Worm (Caenorhabditis elegans) whole organism, L1 larva: ENCODE measurements around the gene nlp-7.
"Not testable (repeated sequence)": the region's sequence is repeated elsewhere in the genome, so short reads cannot be mapped to it uniquely, and the experiment has no call there.

Source experiments
- C04F5.9 ChIP-seq: sonication (generic microtip); optimal IDR thresholded peaks from 2 replicates; lab custom pipeline; 2016; ENCODE audit warnings: missing genetic modification characterization, missing compliant biosample characterization
- C16A3.4 ChIP-seq: fragments of 150-350 bp; optimal IDR thresholded peaks from 2 replicates; lab custom pipeline; 2014; ENCODE audit warnings: missing biosample characterization, missing genetic modification characterization
- C34B4.2 ChIP-seq: sonication (generic microtip); optimal IDR thresholded peaks from 2 replicates; lab custom pipeline; 2017; ENCODE audit warnings: mild to moderate bottlenecking, missing genetic modification characterization, missing compliant biosample characterization
- F16B12.6 ChIP-seq: fragments of 150-350 bp; optimal IDR thresholded peaks from 2 replicates; lab custom pipeline; 2014; ENCODE audit warnings: missing biosample characterization, missing genetic modification characterization
- Y116A8C.19 ChIP-seq: sonication (generic microtip); optimal IDR thresholded peaks from 2 replicates; lab custom pipeline; 2016; ENCODE audit warnings: missing compliant biosample characterization, missing genetic modification characterization, borderline replicate concordance
- aly-2 ChIP-seq: fragments of 150-350 bp; optimal IDR thresholded peaks from 2 replicates; lab custom pipeline; 2014; ENCODE audit warnings: missing biosample characterization, missing genetic modification characterization
- ama-1 ChIP-seq: fragments of 150-350 bp; optimal IDR thresholded peaks from 2 replicates; lab custom pipeline; 2014
- ceh-63 ChIP-seq: fragments of 200-800 bp; sonication (Bioruptor generic); optimal IDR thresholded peaks from 2 replicates; lab custom pipeline; 2018; ENCODE audit warnings: mild to moderate bottlenecking, missing genetic modification characterization, missing compliant biosample characterization
- ceh-82 ChIP-seq, 3 experiments: fragments of 150-350 bp in 1 of 3; sonication (generic microtip) in 2 of 3; optimal IDR thresholded peaks; 2 replicates each; lab custom pipeline; 2014 to 2017; ENCODE audit warnings: missing biosample characterization in 3 of 3, missing genetic modification characterization in 3 of 3
- ceh-90 ChIP-seq: sonication (generic microtip); optimal IDR thresholded peaks from 2 replicates; lab custom pipeline; 2016; ENCODE audit warnings: missing genetic modification characterization, missing compliant biosample characterization
- ces-1 ChIP-seq: fragments of 150-350 bp; optimal IDR thresholded peaks from 2 replicates; lab custom pipeline; 2014; ENCODE audit warnings: missing biosample characterization, missing genetic modification reagents, missing genetic modification characterization
- dpl-1 ChIP-seq, 3 experiments: fragments of 150-350 bp in 2 of 3; sonication (generic microtip) in 1 of 3; optimal IDR thresholded peaks; 2 replicates each; lab custom pipeline; 2014 to 2017; ENCODE audit warnings: missing biosample characterization in 3 of 3, missing genetic modification characterization in 3 of 3, missing genetic modification reagents in 3 of 3
- efl-1 ChIP-seq, 4 experiments: fragments of 150-350 bp; optimal IDR thresholded peaks in 3 of 4; peaks in 1 of 4; 1 replicate in 1 of 4; 2 replicates in 3 of 4; lab custom pipeline; 2014; ENCODE audit warnings: missing biosample characterization in 2 of 4, missing genetic modification characterization in 2 of 4, missing genetic modification reagents in 2 of 4
- egl-27 ChIP-seq, 2 experiments: fragments of 150-350 bp in 1 of 2; sonication (generic microtip); optimal IDR thresholded peaks; 3 replicates each; lab custom pipeline; 2017 to 2018; ENCODE audit warnings: missing biosample characterization in 2 of 2, missing genetic modification characterization in 2 of 2, missing genetic modification reagents in 2 of 2
- elt-2 ChIP-seq: sonication (generic microtip); optimal IDR thresholded peaks from 2 replicates; lab custom pipeline; 2016; ENCODE audit warnings: missing genetic modification characterization, mild to moderate bottlenecking, inconsistent platforms, missing compliant biosample characterization, missing genetic modification reagents
- fkh-4 ChIP-seq: sonication (generic microtip); optimal IDR thresholded peaks from 2 replicates; lab custom pipeline; 2016; ENCODE audit warnings: missing compliant biosample characterization, missing genetic modification characterization, borderline replicate concordance
- fkh-8 ChIP-seq: sonication (generic microtip); optimal IDR thresholded peaks from 2 replicates; lab custom pipeline; 2016; ENCODE audit warnings: mild to moderate bottlenecking, missing genetic modification characterization, missing compliant biosample characterization
- fos-1 ChIP-seq: fragments of 150-350 bp; optimal IDR thresholded peaks from 2 replicates; lab custom pipeline; 2014; ENCODE audit warnings: missing biosample characterization, missing genetic modification characterization
- hlh-4 ChIP-seq: sonication (generic microtip); optimal IDR thresholded peaks from 2 replicates; lab custom pipeline; 2016; ENCODE audit warnings: mild to moderate bottlenecking, missing genetic modification characterization, missing compliant biosample characterization
- irx-1 ChIP-seq: sonication (generic microtip); optimal IDR thresholded peaks from 2 replicates; lab custom pipeline; 2016; ENCODE audit warnings: missing genetic modification characterization, missing compliant biosample characterization
- jun-1 ChIP-seq: fragments of 150-350 bp; optimal IDR thresholded peaks from 2 replicates; lab custom pipeline; 2014; ENCODE audit warnings: missing biosample characterization, missing genetic modification reagents, missing genetic modification characterization
- lin-13 ChIP-seq: fragments of 150-350 bp; optimal IDR thresholded peaks from 2 replicates; lab custom pipeline; 2014; ENCODE audit warnings: missing biosample characterization, missing genetic modification reagents, missing genetic modification characterization
- lin-14 ChIP-seq: fragments of 200-800 bp; sonication (Bioruptor generic); optimal IDR thresholded peaks from 2 replicates; lab custom pipeline; 2018; ENCODE audit warnings: mild to moderate bottlenecking, missing genetic modification characterization, moderate library complexity, missing compliant biosample characterization
- lin-39 ChIP-seq: fragments of 150-350 bp; optimal IDR thresholded peaks from 2 replicates; lab custom pipeline; 2014; ENCODE audit warnings: missing biosample characterization, missing genetic modification reagents, missing genetic modification characterization
- lir-3 ChIP-seq: sonication (generic microtip); optimal IDR thresholded peaks from 2 replicates; lab custom pipeline; 2016; ENCODE audit warnings: mild to moderate bottlenecking, missing genetic modification characterization, moderate library complexity, missing compliant biosample characterization; ENCODE audit not compliant: poor library complexity
- mdl-1 ChIP-seq, 2 experiments: fragments of 150-350 bp; optimal IDR thresholded peaks; 2 replicates each; lab custom pipeline; 2014 to 2017; ENCODE audit warnings: missing biosample characterization in 2 of 2, missing genetic modification characterization in 2 of 2, inconsistent platforms in 1 of 2
- mef-2 ChIP-seq: fragments of 150-350 bp; optimal IDR thresholded peaks from 2 replicates; lab custom pipeline; 2014; ENCODE audit warnings: missing biosample characterization, missing genetic modification characterization
- mep-1 ChIP-seq: fragments of 150-350 bp; optimal IDR thresholded peaks from 2 replicates; lab custom pipeline; 2014; ENCODE audit warnings: missing biosample characterization, missing genetic modification characterization
- nhr-19 ChIP-seq: fragments of 200-800 bp; sonication (Bioruptor generic); conservative IDR thresholded peaks from 2 replicates; pipeline ENCODE4 v1.3.6; 2022; ENCODE audit warnings: missing genetic modification characterization, missing compliant biosample characterization
- nhr-20 ChIP-seq: sonication (generic microtip); optimal IDR thresholded peaks from 2 replicates; lab custom pipeline; 2016; ENCODE audit warnings: mild to moderate bottlenecking, missing genetic modification characterization, missing compliant biosample characterization
- nhr-77 ChIP-seq: fragments of 150-350 bp; optimal IDR thresholded peaks from 2 replicates; lab custom pipeline; 2014; ENCODE audit warnings: missing biosample characterization, missing genetic modification characterization
- nhr-84 ChIP-seq: sonication (generic microtip); optimal IDR thresholded peaks from 2 replicates; lab custom pipeline; 2017; ENCODE audit warnings: missing biosample characterization, missing genetic modification characterization
- nhr-85 ChIP-seq: sonication (generic microtip); peaks from one replicate; lab custom pipeline; 2016; ENCODE audit warnings: missing genetic modification characterization, inconsistent platforms, missing compliant biosample characterization
- rnt-1 ChIP-seq: sonication (generic microtip); optimal IDR thresholded peaks from 2 replicates; lab custom pipeline; 2016; ENCODE audit warnings: mild to moderate bottlenecking, missing genetic modification characterization, moderate library complexity, missing compliant biosample characterization
- skn-1 ChIP-seq: fragments of 150-350 bp; optimal IDR thresholded peaks from 2 replicates; lab custom pipeline; 2014; ENCODE audit warnings: missing biosample characterization, missing genetic modification characterization
- snpc-4 ChIP-seq: fragments of 150-350 bp; optimal IDR thresholded peaks from 2 replicates; lab custom pipeline; 2014; ENCODE audit warnings: missing biosample characterization, missing genetic modification characterization
- sox-4 ChIP-seq: sonication (generic microtip); optimal IDR thresholded peaks from 2 replicates; lab custom pipeline; 2016; ENCODE audit warnings: missing genetic modification characterization, missing compliant biosample characterization
- sptf-1 ChIP-seq: fragments of 150-350 bp; optimal IDR thresholded peaks from 2 replicates; lab custom pipeline; 2014; ENCODE audit warnings: missing biosample characterization, missing genetic modification characterization
- sup-37 ChIP-seq: fragments of 200-800 bp; sonication (Bioruptor generic); optimal IDR thresholded peaks from 2 replicates; lab custom pipeline; 2018; ENCODE audit warnings: mild to moderate bottlenecking, missing genetic modification characterization, missing compliant biosample characterization
- tbx-2 ChIP-seq: sonication (generic microtip); optimal IDR thresholded peaks from 2 replicates; lab custom pipeline; 2016; ENCODE audit warnings: missing genetic modification characterization, missing compliant biosample characterization
- unc-130 ChIP-seq: fragments of 150-350 bp; optimal IDR thresholded peaks from 2 replicates; lab custom pipeline; 2017; ENCODE audit warnings: missing biosample characterization, missing genetic modification characterization, inconsistent platforms
- unc-30 ChIP-seq: sonication (generic microtip); optimal IDR thresholded peaks from 2 replicates; lab custom pipeline; 2017; ENCODE audit warnings: missing biosample characterization, missing genetic modification characterization
- xbp-1 ChIP-seq: sonication (generic microtip); optimal IDR thresholded peaks from 2 replicates; lab custom pipeline; 2016; ENCODE audit warnings: missing genetic modification characterization, missing compliant biosample characterization
- zag-1 ChIP-seq: fragments of 150-350 bp; optimal IDR thresholded peaks from 2 replicates; lab custom pipeline; 2014; ENCODE audit warnings: missing biosample characterization, missing genetic modification characterization
- ztf-4 ChIP-seq: fragments of 150-350 bp; optimal IDR thresholded peaks from 2 replicates; lab custom pipeline; 2014; ENCODE audit warnings: missing biosample characterization, missing genetic modification characterization

Gene nlp-7

ce11 chrX:8608756-8609155 is 15.8 kb downstream of the nlp-7 start (continued):
- TF ChIP-seq lin-39 (tag; lab: Kevin White, UChicago) (no peak), lir-3 (tag; lab: Kevin White, UChicago) (peak; percentile 14), efl-1 (optimal IDR thresholded peaks at IDR 0.05; lab: Kevin White, UChicago) (no peak), efl-1 (GFP tag; optimal IDR thresholded peaks at IDR 0.05 in 1 of 2; lab: Kevin White, UChicago) (no peak), xbp-1 (tag; lab: Kevin White, UChicago) (no peak), irx-1 (tag; lab: Kevin White, UChicago) (no peak), nhr-77 (tag; lab: Kevin White, UChicago) (peak; percentile 36), unc-30 (no peak), fkh-4 (tag; lab: Kevin White, UChicago) (no peak), egl-27 (tag; optimal IDR thresholded peaks at IDR 0.05; lab: Kevin White, UChicago) (no peak), sox-4 (tag; lab: Kevin White, UChicago) (no peak), lin-14 (GFP tag; lab: Kevin White, UChicago) (peak; percentile 26), sup-37 (no peak), skn-1 (tag; lab: Kevin White, UChicago) (no peak), Y116A8C.19 (tag; lab: Kevin White, UChicago) (no peak), elt-2 (peak; percentile 33), dpl-1 (GFP tag; optimal IDR thresholded peaks at IDR 0.05; lab: Kevin White, UChicago) (no peak), rnt-1 (tag; lab: Kevin White, UChicago) (peak; percentile 73), sptf-1 (tag; lab: Kevin White, UChicago) (no peak), fos-1 (no peak), jun-1 (tag; lab: Kevin White, UChicago) (no peak), ztf-4 (no peak), unc-130 (tag; lab: Kevin White, UChicago) (peak; percentile 8), fkh-8 (tag; lab: Kevin White, UChicago) (no peak), snpc-4 (tag; lab: Kevin White, UChicago) (no peak), F16B12.6 (tag; lab: Kevin White, UChicago) (no peak), mdl-1 (tag; optimal IDR thresholded peaks at IDR 0.05; lab: Kevin White, UChicago) (no peak), ceh-63 (GFP tag; lab: Kevin White, UChicago) (no peak), C16A3.4 (tag; lab: Kevin White, UChicago) (peak; percentile 9), C04F5.9 (tag; lab: Kevin White, UChicago) (no peak), ceh-90 (tag; lab: Kevin White, UChicago) (no peak), nhr-20 (peak; percentile 54), nhr-85 (tag; lab: Kevin White, UChicago) (peak; percentile 46), lin-13 (GFP tag; lab: Kevin White, UChicago) (no peak), tbx-2 (peak; percentile 44), mep-1 (tag; lab: Kevin White, UChicago) (peak; percentile 4), nhr-19 (GFP tag; lab: Robert Waterston, UW) (peak; percentile 62), ces-1 (no peak), hlh-4 (tag; lab: Kevin White, UChicago) (no peak), zag-1 (tag; lab: Kevin White, UChicago) (no peak), aly-2 (tag; lab: Kevin White, UChicago) (no peak), ceh-82 (tag; optimal IDR thresholded peaks at IDR 0.05; lab: Kevin White, UChicago) (peak in 2 of 3 experiments; percentile 11 to 23), ama-1 (lab: Kevin White, UChicago) (no peak), nhr-84 (tag; lab: Kevin White, UChicago) (no peak)

ce11 chrX:8610606-8611005 is 17.6 kb downstream of the nlp-7 start, which contains the start of gene K01A12.4:
K01A12.4 (plus strand) TSS chrX:8610906.
- TF ChIP-seq C34B4.2 (tag; lab: Kevin White, UChicago); mef-2 (tag; lab: Kevin White, UChicago); ama-1 (lab: Kevin White, UChicago): not testable (repeated sequence)
